Worm (Caenorhabditis elegans) whole organism, midembryonic: ENCODE measurements around the gene gcl-1.

Source experiments
- T22C8.4 ChIP-seq: fragments of 200-800 bp; sonication (Bioruptor generic); IDR thresholded peaks from 2 replicates; pipeline ENCODE4 v1.3.6; 2022; ENCODE audit warnings: missing genetic modification characterization, missing compliant biosample characterization
- flt-1 ChIP-seq: fragments of 200-800 bp; sonication (Bioruptor generic); IDR thresholded peaks from 2 replicates; pipeline ENCODE4 v1.3.6; 2022; ENCODE audit warnings: missing genetic modification characterization, missing compliant biosample characterization
- klf-2 ChIP-seq: fragments of 200-800 bp; sonication (Bioruptor generic); conservative IDR thresholded peaks from 2 replicates; pipeline ENCODE4 v1.3.6; 2022; ENCODE audit warnings: missing genetic modification reagents, missing genetic modification characterization, missing compliant biosample characterization
- ref-1 ChIP-seq: fragments of 200-800 bp; sonication (Bioruptor generic); conservative IDR thresholded peaks from 2 replicates; pipeline ENCODE4 v1.3.6; 2022; ENCODE audit warnings: missing genetic modification reagents, missing genetic modification characterization, missing compliant biosample characterization
- tab-1 ChIP-seq: fragments of 200-800 bp; sonication (Bioruptor generic); IDR thresholded peaks from 2 replicates; pipeline ENCODE4 v1.3.6; 2022; ENCODE audit warnings: missing genetic modification characterization, missing compliant biosample characterization
- ztf-23 ChIP-seq: fragments of 200-800 bp; sonication (Bioruptor generic); IDR thresholded peaks from 2 replicates; pipeline ENCODE4 v1.3.6; 2022; ENCODE audit warnings: missing genetic modification reagents, missing genetic modification characterization, missing compliant biosample characterization
- ztf-29 ChIP-seq: fragments of 200-800 bp; sonication (Bioruptor generic); IDR thresholded peaks from 2 replicates; pipeline ENCODE4 v1.3.6; 2022; ENCODE audit warnings: missing genetic modification reagents, missing genetic modification characterization, missing compliant biosample characterization

- TF ChIP-seq klf-2 (GFP tag; lab: Robert Waterston, UW) (no peak), tab-1 (GFP tag; lab: Robert Waterston, UW) (no peak), T22C8.4 (GFP tag; lab: Robert Waterston, UW) (no peak), ztf-29 (GFP tag; lab: Robert Waterston, UW) (no peak), flt-1 (no peak), ztf-23 (no peak), ref-1 (GFP tag; lab: Robert Waterston, UW) (no peak)
Observed at ce11 chrIV:13429240-13429639, 16.5 kb upstream of the gcl-1 start, which contains the start of gene K09B11.4.
